Worm (Caenorhabditis elegans): ENCODE results near the gene T01H3.2.
A peak's percentile ranks its signal among the peaks of the same experiment; 100 is the strongest.

The T01H3.2 gene

DNA sequence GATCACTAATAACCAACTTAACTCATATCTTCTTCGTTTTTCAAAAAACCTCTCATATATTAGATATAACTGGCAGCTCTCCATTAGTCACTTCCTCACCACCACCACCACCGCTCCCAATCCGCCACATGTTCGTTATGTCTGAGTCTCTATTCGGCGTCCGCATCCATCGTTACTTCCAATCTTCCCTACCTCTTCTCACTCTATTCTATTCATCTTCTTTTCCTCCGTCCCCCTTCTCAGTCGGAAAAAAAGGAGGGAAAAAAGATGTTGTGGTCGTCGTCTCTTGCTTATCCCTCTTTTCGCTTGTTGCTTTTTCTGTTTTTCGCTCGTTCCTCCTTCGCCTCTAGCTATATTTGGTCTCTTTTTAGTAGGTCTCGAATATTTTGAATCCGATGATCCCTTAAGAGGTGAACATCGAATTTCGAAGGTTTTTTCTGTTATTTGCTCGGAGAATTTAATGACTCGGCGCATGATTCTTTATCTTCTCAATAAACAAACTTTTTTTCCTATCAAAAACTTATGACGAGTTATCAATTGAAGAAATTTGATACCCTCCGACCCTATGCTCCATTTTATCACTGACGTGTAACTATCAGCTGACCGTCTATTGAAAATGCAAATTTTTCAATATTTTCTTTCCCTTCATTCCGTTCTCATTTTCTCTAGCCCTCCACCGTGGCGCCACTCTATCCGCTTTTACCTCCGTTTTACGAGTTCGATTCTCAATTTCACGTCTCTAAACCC is 14.2 kb upstream of the T01H3.2 start:
- TF ChIP-seq fos-1 (tag; optimal IDR thresholded peaks at IDR 0.05) (peak; percentile 80), peb-1 (tag; optimal IDR thresholded peaks at IDR 0.05) (no peak), blmp-1 (tag; optimal IDR thresholded peaks at IDR 0.05; ENCODE audit: insufficient read depth) (no peak), ztf-4 (tag; optimal IDR thresholded peaks at IDR 0.05) (peak; percentile 69), sem-4 (tag; optimal IDR thresholded peaks at IDR 0.05) (peak; percentile 70), nhr-11 (tag; optimal IDR thresholded peaks at IDR 0.05) (no peak), nhr-237 (tag; optimal IDR thresholded peaks at IDR 0.05) (no peak), nhr-10 (tag; optimal IDR thresholded peaks at IDR 0.05) (no peak), egl-27 (tag; optimal IDR thresholded peaks at IDR 0.05) (no peak), alr-1 (tag; optimal IDR thresholded peaks at IDR 0.05) (no peak), F13H6.1 (tag; optimal IDR thresholded peaks at IDR 0.05) (peak; percentile 60), nhr-23 (tag; optimal IDR thresholded peaks at IDR 0.05) (no peak), lin-13 (GFP tag; optimal IDR thresholded peaks at IDR 0.05) (peak; percentile 32), ceh-16 (tag; optimal IDR thresholded peaks at IDR 0.05) (no peak), ztf-1 (GFP tag; conservative IDR thresholded peaks at IDR 0.05) (no peak), unc-39 (tag; optimal IDR thresholded peaks at IDR 0.05) (no peak), aly-2 (tag; optimal IDR thresholded peaks at IDR 0.05) (no peak), sma-9 (GFP tag; optimal IDR thresholded peaks at IDR 0.05) (peak; percentile 29), sma-9 (tag; optimal IDR thresholded peaks at IDR 0.05) (no peak), unc-55 (GFP tag; optimal IDR thresholded peaks at IDR 0.05) (peak; percentile 85), lsy-2 (tag; optimal IDR thresholded peaks at IDR 0.05) (peak in 1 of 2 experiments; percentile 54), elt-3 (tag; optimal IDR thresholded peaks at IDR 0.05) (no peak), C34F6.9 (tag; optimal IDR thresholded peaks at IDR 0.05) (peak; percentile 64), lin-11 (tag; optimal IDR thresholded peaks at IDR 0.05) (peak; percentile 40), skn-1 (tag; optimal IDR thresholded peaks at IDR 0.05) (no peak), sma-3 (GFP tag; optimal IDR thresholded peaks at IDR 0.05) (no peak), lin-39 (tag; optimal IDR thresholded peaks at IDR 0.05) (peak; percentile 22), nhr-77 (tag; optimal IDR thresholded peaks at IDR 0.05) (no peak), ztf-11 (tag; optimal IDR thresholded peaks at IDR 0.05) (no peak), crh-2 (tag; optimal IDR thresholded peaks at IDR 0.05) (peak; percentile 67), unc-62 (GFP tag; optimal IDR thresholded peaks at IDR 0.05) (no peak), nhr-6 (tag; optimal IDR thresholded peaks at IDR 0.05) (no peak), ceh-82 (tag; optimal IDR thresholded peaks at IDR 0.05) (no peak), nhr-21 (tag; optimal IDR thresholded peaks at IDR 0.05) (no peak), mdl-1 (tag; optimal IDR thresholded peaks at IDR 0.05) (no peak), dmd-4 (tag; optimal IDR thresholded peaks at IDR 0.05) (no peak), elt-1 (tag; optimal IDR thresholded peaks at IDR 0.05) (no peak), ama-1 (optimal IDR thresholded peaks at IDR 0.05) (peak; percentile 60), nhr-12 (tag; optimal IDR thresholded peaks at IDR 0.05) (no peak), ZK546.5 (tag; optimal IDR thresholded peaks at IDR 0.05) (no peak), mab-5 (tag; optimal IDR thresholded peaks at IDR 0.05) (peak; percentile 64), mbf-1 (tag; optimal IDR thresholded peaks at IDR 0.05) (no peak), gmeb-1 (tag; optimal IDR thresholded peaks at IDR 0.05) (no peak), Y55F3AM.14 (GFP tag; optimal IDR thresholded peaks at IDR 0.05) (peak; percentile 40), zag-1 (tag; optimal IDR thresholded peaks at IDR 0.05) (peak; percentile 50), R02D3.7 (tag; optimal IDR thresholded peaks at IDR 0.05) (no peak), nhr-129 (tag; optimal IDR thresholded peaks at IDR 0.05) (peak; percentile 59), nhr-25 (tag; optimal IDR thresholded peaks at IDR 0.05) (peak; percentile 2), snpc-4 (tag; optimal IDR thresholded peaks at IDR 0.05) (peak; percentile 22)

All from whole organism, L2 larva.